Worm (Caenorhabditis elegans) whole organism, young adult: ENCODE measurements around the gene C26B9.7.

Experiments used
- C17E4.6 ChIP-seq: fragments of 200-800 bp; sonication (Bioruptor generic); IDR thresholded peaks from 2 replicates; pipeline ENCODE4 v1.3.6; 2022; ENCODE audit warnings: missing genetic modification reagents, missing genetic modification characterization, missing compliant biosample characterization
- F22D6.2 ChIP-seq: sonication (generic microtip); optimal IDR thresholded peaks from 2 replicates; lab custom pipeline; 2016; ENCODE audit warnings: mild to moderate bottlenecking, missing genetic modification characterization, missing compliant biosample characterization
- K12H6.12 ChIP-seq: fragments of 200-800 bp; sonication (Bioruptor generic); optimal IDR thresholded peaks from 2 replicates; lab custom pipeline; 2018; ENCODE audit warnings: mild to moderate bottlenecking, missing genetic modification characterization, missing compliant biosample characterization
- ama-1 ChIP-seq, 3 experiments: fragments of 150-350 bp in 1 of 3; sonication (generic microtip) in 2 of 3; optimal IDR thresholded peaks; 2 replicates each; lab custom pipeline; 2014 to 2018; ENCODE audit warnings: missing biosample characterization in 2 of 3, missing genetic modification characterization in 2 of 3, missing genetic modification reagents in 2 of 3
- aptf-3 ChIP-seq: fragments of 200-800 bp; sonication (Bioruptor generic); IDR thresholded peaks from 2 replicates; pipeline ENCODE4 v1.3.6; 2022; ENCODE audit warnings: missing genetic modification characterization, missing compliant biosample characterization
- efl-1 ChIP-seq: fragments of 150-350 bp; optimal IDR thresholded peaks from 2 replicates; lab custom pipeline; 2014; ENCODE audit warnings: missing biosample characterization, missing genetic modification reagents, missing genetic modification characterization
- lin-35 ChIP-seq, 3 experiments: fragments of 150-350 bp in 2 of 3; sonication (generic microtip) in 1 of 3; optimal IDR thresholded peaks; 2 replicates each; lab custom pipeline; 2014 to 2018; ENCODE audit warnings: missing biosample characterization in 3 of 3, missing genetic modification characterization in 3 of 3, missing genetic modification reagents in 3 of 3
- lin-40 ChIP-seq: sonication (generic microtip); optimal IDR thresholded peaks from 2 replicates; lab custom pipeline; 2016; ENCODE audit warnings: missing genetic modification characterization, mild to moderate bottlenecking, missing compliant biosample characterization, missing genotype, missing genetic modification reagents
- madf-6 ChIP-seq: fragments of 200-800 bp; sonication (Bioruptor generic); IDR thresholded peaks from 2 replicates; pipeline ENCODE4 v1.3.6; 2022; ENCODE audit warnings: missing genetic modification reagents, missing genetic modification characterization, missing compliant biosample characterization
- pha-4 ChIP-seq: fragments of 150-350 bp; sonication (generic microtip); optimal IDR thresholded peaks from 2 replicates; lab custom pipeline; 2014; ENCODE audit warnings: missing biosample characterization, missing genetic modification reagents, missing genetic modification characterization
- rpc-1 ChIP-seq, 2 experiments: fragments of 150-350 bp in 1 of 2; sonication (generic microtip) in 1 of 2; optimal IDR thresholded peaks; 2 replicates each; lab custom pipeline; 2014 to 2018; ENCODE audit warnings: missing biosample characterization in 1 of 2, missing genetic modification characterization in 1 of 2, missing genetic modification reagents in 1 of 2, missing genotype in 1 of 2
- tlf-1 ChIP-seq: fragments of 200-800 bp; sonication (Bioruptor generic); optimal IDR thresholded peaks from 2 replicates; lab custom pipeline; 2018; ENCODE audit warnings: mild to moderate bottlenecking, missing genetic modification characterization, missing compliant biosample characterization
- ztf-6 ChIP-seq: fragments of 200-800 bp; sonication (Bioruptor generic); IDR thresholded peaks from 2 replicates; pipeline ENCODE4 v1.3.6; 2022; ENCODE audit warnings: missing genetic modification reagents, missing genetic modification characterization, missing compliant biosample characterization

DNA sequence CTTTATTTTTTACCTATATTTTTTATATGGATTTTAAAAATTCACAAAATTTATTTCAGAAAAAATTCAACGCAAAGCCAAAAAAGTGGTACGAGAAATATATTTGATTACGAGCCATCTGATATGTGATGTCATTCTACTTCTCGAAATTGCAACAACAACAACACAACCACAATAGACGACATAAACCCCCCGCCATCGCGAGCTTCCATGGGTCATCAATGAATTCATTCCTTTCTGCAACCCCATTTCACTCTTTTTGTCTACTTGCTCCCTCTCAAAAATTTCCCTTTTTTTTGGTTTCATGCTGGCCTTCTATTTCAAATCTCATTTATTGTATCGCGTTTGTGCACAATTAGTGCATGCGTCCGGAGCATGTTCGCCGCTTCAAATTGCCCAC, 5.7 kb downstream of the C26B9.7 start:
- TF ChIP-seq efl-1 (GFP tag; lab: Kevin White, UChicago) (no peak), C17E4.6 (GFP tag; lab: Robert Waterston, UW) (no peak), ztf-6 (no peak), F22D6.2 (tag; lab: Kevin White, UChicago) (no peak), madf-6 (GFP tag; lab: Robert Waterston, UW) (no peak), ama-1 (optimal IDR thresholded peaks at IDR 0.05; lab: Kevin White, UChicago) (no peak), ama-1 (GFP tag; optimal IDR thresholded peaks at IDR 0.05; lab: Kevin White, UChicago) (no peak), tlf-1 (no peak), aptf-3 (GFP tag; lab: Robert Waterston, UW) (no peak), pha-4 (tag; lab: Kevin White, UChicago) (no peak), lin-35 (GFP tag; optimal IDR thresholded peaks at IDR 0.05; lab: Kevin White, UChicago) (no peak), lin-40 (no peak), K12H6.12 (tag; lab: Kevin White, UChicago) (no peak), rpc-1 (optimal IDR thresholded peaks at IDR 0.05; lab: Kevin White, UChicago) (no peak), rpc-1 (tag; optimal IDR thresholded peaks at IDR 0.05; lab: Kevin White, UChicago) (no peak)
